Fruit fly (Drosophila melanogaster) whole organism: ENCODE data around the gene CG43759.

Experiments
- CG8478 ChIP-seq: fragments of >200 bp; optimal IDR thresholded peaks from 2 replicates; lab custom pipeline; 2018; ENCODE audit warnings: inconsistent platforms
- Dll ChIP-seq: fragments of >200 bp; optimal IDR thresholded peaks from 2 replicates; lab custom pipeline; 2017
- EcR ChIP-seq, 2 experiments: fragments of >200 bp; optimal IDR thresholded peaks; 2 replicates each; lab custom pipeline; 2017; ENCODE audit warnings: missing biosample characterization in 2 of 2, missing genetic modification characterization in 2 of 2, missing genetic modification reagents in 2 of 2
- pan ChIP-seq: fragments of >200 bp; optimal IDR thresholded peaks from 2 replicates; lab custom pipeline; 2017
- psq ChIP-seq: fragments of >200 bp; optimal IDR thresholded peaks from 2 replicates; lab custom pipeline; 2017
- usp ChIP-seq: fragments of >200 bp; optimal IDR thresholded peaks from 2 replicates; lab custom pipeline; 2017; ENCODE audit warnings: missing biosample characterization, missing genetic modification characterization, mixed read lengths

Gene CG43759

DNA sequence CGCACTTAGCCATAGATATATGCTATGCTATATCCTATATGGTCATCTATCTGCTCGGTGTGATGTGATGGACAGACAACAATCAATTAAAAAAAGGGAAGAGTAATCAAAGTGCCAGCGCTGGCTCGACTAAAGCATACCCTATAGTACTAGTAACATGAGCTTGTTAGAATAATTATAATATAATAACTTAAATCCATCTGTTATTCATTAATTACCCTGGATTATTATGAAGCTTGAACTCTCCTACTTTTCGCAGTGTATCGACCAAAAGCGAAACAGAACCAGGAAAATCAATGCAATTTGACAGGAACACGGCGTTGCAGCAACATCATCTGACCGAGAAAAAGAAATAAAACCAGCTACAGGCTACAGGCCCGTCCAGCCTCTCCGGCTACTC is 16.8 kb upstream of the CG43759 start:
- TF ChIP-seq CG8478 (lab: Kevin White, UChicago) (no peak), Dll (lab: Kevin White, UChicago) (no peak), psq (lab: Kevin White, UChicago) (no peak), pan (lab: Kevin White, UChicago) (no peak), EcR (GFP tag; optimal IDR thresholded peaks at IDR 0.05; lab: Kevin White, UChicago) (no peak), usp (no peak)

dm6 chrX:18913764-18914163 is 16.4 kb upstream of the CG43759 start:
- TF ChIP-seq EcR (GFP tag; optimal IDR thresholded peaks at IDR 0.05; lab: Kevin White, UChicago): no peak

- TF ChIP-seq pan (lab: Kevin White, UChicago) (no peak), usp (no peak), EcR (GFP tag; optimal IDR thresholded peaks at IDR 0.05; lab: Kevin White, UChicago) (no peak), Dll (lab: Kevin White, UChicago) (no peak), psq (lab: Kevin White, UChicago) (no peak), CG8478 (lab: Kevin White, UChicago) (no peak)
Observed at dm6 chrX:18914177-18914576, 16.0 kb upstream of the CG43759 start.

DNA sequence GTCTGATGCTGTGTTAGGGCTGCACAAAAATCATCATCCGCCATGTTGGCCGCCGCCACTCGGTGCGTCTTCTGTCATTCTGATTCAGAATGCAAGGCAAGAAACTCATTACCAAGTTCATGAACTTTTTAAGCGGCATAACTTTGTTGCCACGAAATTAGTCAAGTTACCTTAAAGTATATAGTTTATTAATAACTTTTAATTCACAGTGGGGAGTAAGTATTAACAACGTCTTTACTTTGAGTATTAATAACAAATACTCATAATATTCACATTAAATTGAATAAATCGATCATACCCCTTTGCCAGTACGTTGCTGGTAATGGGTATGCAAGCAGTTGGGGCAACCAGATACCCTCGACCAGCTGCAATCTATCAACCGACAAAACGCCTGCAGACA is 12.6 kb upstream of the CG43759 start:
- peak; percentile 6 for TF ChIP-seq pan (lab: Kevin White, UChicago)
- TF ChIP-seq Dll (lab: Kevin White, UChicago): no peak

DNA sequence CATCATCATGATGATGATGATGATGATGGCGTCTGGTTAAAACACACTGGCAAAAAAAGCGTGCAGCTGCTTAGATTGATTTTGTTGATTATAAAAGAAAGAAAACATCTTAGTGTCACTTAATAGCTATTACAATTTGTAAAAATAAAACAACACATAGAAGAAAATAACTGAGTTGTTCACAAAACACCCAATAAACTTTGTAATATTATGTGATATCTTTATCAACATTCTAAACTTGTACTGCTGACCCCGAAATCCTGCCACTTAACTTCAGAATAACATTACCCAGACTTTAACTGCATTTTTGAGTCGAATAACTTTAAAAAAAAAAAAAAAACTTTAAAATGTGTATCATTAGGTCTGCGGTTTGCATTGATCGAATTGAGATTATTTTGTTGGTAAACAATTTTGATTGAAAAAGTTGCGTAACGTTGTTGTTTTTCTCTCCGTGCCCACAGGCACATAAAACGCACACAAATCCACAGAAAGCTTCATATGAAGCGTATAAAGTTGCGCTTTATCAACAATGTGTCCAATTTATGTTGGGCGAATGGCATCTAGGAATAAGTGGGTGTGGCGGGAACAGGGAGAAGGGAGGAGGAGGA is 10.6 kb upstream of the CG43759 start:
- TF ChIP-seq Dll (lab: Kevin White, UChicago): no peak
- TF ChIP-seq pan (lab: Kevin White, UChicago): no peak
- TF ChIP-seq CG8478 (lab: Kevin White, UChicago): no peak
- TF ChIP-seq EcR (GFP tag; optimal IDR thresholded peaks at IDR 0.05; lab: Kevin White, UChicago): no peak
- no peak for TF ChIP-seq psq (lab: Kevin White, UChicago)
- no peak for TF ChIP-seq usp

- TF ChIP-seq CG8478 (lab: Kevin White, UChicago) (no peak), EcR (GFP tag; optimal IDR thresholded peaks at IDR 0.05; lab: Kevin White, UChicago) (no peak), usp (no peak), psq (lab: Kevin White, UChicago) (no peak), pan (lab: Kevin White, UChicago) (no peak), Dll (lab: Kevin White, UChicago) (no peak)
Observed at dm6 chrX:18920642-18921355, 9.3 kb upstream of the CG43759 start.

DNA sequence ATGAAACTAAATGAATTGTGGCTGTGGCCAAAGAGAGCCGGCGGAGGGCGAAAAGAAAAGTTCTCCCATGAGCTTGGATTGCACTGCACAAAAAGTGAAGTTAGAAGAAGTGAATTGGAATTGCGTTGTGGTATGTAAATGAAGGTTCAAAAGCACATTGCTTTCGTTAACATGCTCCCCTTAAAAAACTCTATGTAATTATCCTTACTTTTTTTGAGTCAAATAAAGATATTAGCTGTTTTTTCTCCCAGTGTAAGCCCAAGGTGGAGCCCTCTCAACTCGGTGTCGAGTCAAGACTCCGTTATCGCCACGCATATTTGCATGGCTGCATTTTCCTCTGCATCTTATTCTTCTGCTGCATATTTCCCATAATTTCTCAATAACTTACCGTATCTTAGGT is 6.6 kb upstream of the CG43759 start:
- no peak for TF ChIP-seq EcR (GFP tag; optimal IDR thresholded peaks at IDR 0.05; lab: Kevin White, UChicago)
- no peak for TF ChIP-seq Dll (lab: Kevin White, UChicago)
- TF ChIP-seq usp: no peak
- TF ChIP-seq CG8478 (lab: Kevin White, UChicago): no peak
- TF ChIP-seq psq (lab: Kevin White, UChicago): no peak
- no peak for TF ChIP-seq pan (lab: Kevin White, UChicago)

- TF ChIP-seq psq (lab: Kevin White, UChicago) (no peak), Dll (lab: Kevin White, UChicago) (no peak), CG8478 (lab: Kevin White, UChicago) (no peak), usp (no peak), pan (lab: Kevin White, UChicago) (no peak), EcR (GFP tag; optimal IDR thresholded peaks at IDR 0.05; lab: Kevin White, UChicago) (no peak)
Observed at dm6 chrX:18924713-18925112, 5.4 kb upstream of the CG43759 start.

DNA sequence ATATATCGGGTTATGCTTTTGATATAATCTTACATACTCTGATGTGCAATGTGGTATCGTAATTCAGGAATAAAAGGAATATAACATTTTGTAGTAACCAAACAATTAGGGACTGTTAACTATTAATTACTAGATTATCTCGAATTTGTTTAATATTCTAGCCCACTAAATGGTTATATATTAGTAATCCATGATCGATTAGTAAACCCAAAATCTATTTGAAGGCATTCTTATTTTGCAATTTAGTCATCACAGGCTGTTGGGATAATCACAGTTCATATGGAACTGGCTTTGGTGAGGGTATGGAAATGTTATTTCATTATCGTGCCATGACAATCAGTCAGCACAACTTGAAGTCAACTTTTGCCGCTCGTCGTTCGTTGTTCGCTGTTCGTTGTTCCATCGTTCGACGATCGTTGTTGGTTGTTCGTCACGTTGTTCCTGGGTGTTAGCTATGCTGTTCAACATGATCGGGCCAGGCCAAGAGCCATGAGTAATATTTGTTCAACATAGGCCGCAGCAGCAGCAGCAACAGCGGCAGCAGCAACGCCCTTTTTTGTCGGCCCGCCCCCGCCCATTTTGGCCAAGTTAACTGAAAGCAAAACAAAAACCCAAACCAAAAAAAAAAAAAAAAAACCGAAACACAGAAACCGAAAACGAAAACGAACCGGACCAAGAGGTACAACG is 4.3 kb upstream of the CG43759 start:
- no peak for TF ChIP-seq usp
- no peak for TF ChIP-seq EcR (GFP tag; optimal IDR thresholded peaks at IDR 0.05; lab: Kevin White, UChicago)
- no peak for TF ChIP-seq CG8478 (lab: Kevin White, UChicago)

dm6 chrX:18926372-18927200 is 3.5 kb upstream of the CG43759 start:
- TF ChIP-seq pan (lab: Kevin White, UChicago) (no peak), usp (no peak), EcR (GFP tag; optimal IDR thresholded peaks at IDR 0.05; lab: Kevin White, UChicago) (no peak), psq (lab: Kevin White, UChicago) (no peak), Dll (lab: Kevin White, UChicago) (no peak), CG8478 (lab: Kevin White, UChicago) (no peak)

DNA sequence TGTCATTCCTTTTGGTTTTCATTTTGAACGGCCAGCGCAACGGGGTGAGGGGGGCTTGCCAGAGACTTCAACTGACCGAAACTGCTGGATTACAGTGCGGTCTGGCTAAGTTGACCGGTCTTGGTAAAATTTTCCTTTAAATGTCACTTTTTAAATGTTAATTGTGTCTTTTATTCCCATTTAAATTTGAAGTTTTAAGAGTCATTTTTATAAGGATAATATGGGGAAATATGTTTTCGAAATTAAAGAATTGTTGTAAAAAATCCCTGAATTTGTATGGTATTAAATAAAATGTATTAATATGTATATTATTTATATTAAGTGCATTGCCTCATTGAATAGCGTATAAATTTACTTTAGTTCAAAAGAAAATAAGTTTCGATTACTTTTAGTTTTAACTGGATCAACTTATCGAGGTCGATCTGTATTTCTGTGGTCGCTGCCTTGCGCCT is 1.5 kb upstream of the CG43759 start:
- TF ChIP-seq CG8478 (lab: Kevin White, UChicago): no peak
